Fruit fly (Drosophila melanogaster): ENCODE results near the gene Stim.

The Stim gene

dm6 chrX:15891606-15892345 lies 48.5 kb downstream of the Stim start, which contains the start of gene shi:
shi (plus strand) TSS chrX:15892116.
- TF ChIP-seq CrebA (GFP tag; optimal IDR thresholded peaks at IDR 0.05; ENCODE audit: borderline replicate concordance) (no peak), ey (GFP tag; optimal IDR thresholded peaks at IDR 0.05) (no peak), Jra (GFP tag; optimal IDR thresholded peaks at IDR 0.05) (peak; percentile 68), Abd-B (GFP tag; optimal IDR thresholded peaks at IDR 0.05) (no peak), Rel (GFP tag; optimal IDR thresholded peaks at IDR 0.05) (no peak), Rel (tag; optimal IDR thresholded peaks at IDR 0.05) (no peak), HLH106 (tag; optimal IDR thresholded peaks at IDR 0.05) (no peak), dmrt93B (GFP tag; optimal IDR thresholded peaks at IDR 0.05) (no peak), dl (GFP tag; optimal IDR thresholded peaks at IDR 0.05; ENCODE audit: insufficient read depth in 1 of 2, partially characterized antibody in 2 of 2) (no peak), woc (GFP tag; optimal IDR thresholded peaks at IDR 0.05) (peak; percentile 23), h (GFP tag; optimal IDR thresholded peaks at IDR 0.05) (no peak), tai (GFP tag; optimal IDR thresholded peaks at IDR 0.05) (no peak), Mio (GFP tag; optimal IDR thresholded peaks at IDR 0.05) (no peak), brk (GFP tag; optimal IDR thresholded peaks at IDR 0.05) (peak; percentile 27), GATAd (GFP tag; optimal IDR thresholded peaks at IDR 0.05) (no peak), dsf (GFP tag; optimal IDR thresholded peaks at IDR 0.05; ENCODE audit: borderline replicate concordance) (no peak), Hnf4 (GFP tag; optimal IDR thresholded peaks at IDR 0.05) (peak; percentile 4), pan (optimal IDR thresholded peaks at IDR 0.05) (no peak), jim (GFP tag; optimal IDR thresholded peaks at IDR 0.05) (no peak), Hr78 (GFP tag; optimal IDR thresholded peaks at IDR 0.05) (no peak), rgr (GFP tag; optimal IDR thresholded peaks at IDR 0.05) (no peak), psq (GFP tag; optimal IDR thresholded peaks at IDR 0.05) (no peak), usp (GFP tag; optimal IDR thresholded peaks at IDR 0.05) (no peak), fru (GFP tag; optimal IDR thresholded peaks at IDR 0.05) (peak; percentile 48), Sp1 (GFP tag; optimal IDR thresholded peaks at IDR 0.05) (no peak), Vsx2 (GFP tag; optimal IDR thresholded peaks at IDR 0.05; ENCODE audit: partially characterized antibody) (no peak), Dif (GFP tag; optimal IDR thresholded peaks at IDR 0.05; ENCODE audit: partially characterized antibody) (no peak), br (GFP tag; optimal IDR thresholded peaks at IDR 0.05) (no peak), sv (GFP tag; optimal IDR thresholded peaks at IDR 0.05) (no peak), lola (GFP tag; optimal IDR thresholded peaks at IDR 0.05) (no peak), Dfd (GFP tag; optimal IDR thresholded peaks at IDR 0.05) (no peak), Myc (optimal IDR thresholded peaks at IDR 0.05) (no peak)

dm6 chrX:15889780-15890608 lies 50.3 kb downstream of the Stim start, which contains the start of the genes MSBP and CG15916:
MSBP (minus strand) TSS chrX:15890109.
CG15916 (plus strand) TSS chrX:15890589.
- TF ChIP-seq dl (GFP tag; optimal IDR thresholded peaks at IDR 0.05; ENCODE audit: insufficient read depth in 1 of 2, partially characterized antibody in 2 of 2) (no peak), Hr83 (GFP tag; optimal IDR thresholded peaks at IDR 0.05; ENCODE audit: poor library complexity, severe bottlenecking) (no peak), CG32264 (GFP tag; optimal IDR thresholded peaks at IDR 0.05) (no peak), foxo (GFP tag; optimal IDR thresholded peaks at IDR 0.05) (peak in 1 of 2 experiments; percentile 29), N (GFP tag; optimal IDR thresholded peaks at IDR 0.05) (peak; percentile 74), sv (GFP tag; optimal IDR thresholded peaks at IDR 0.05) (no peak), Dif (GFP tag; optimal IDR thresholded peaks at IDR 0.05; ENCODE audit: partially characterized antibody) (no peak), Vsx2 (GFP tag; optimal IDR thresholded peaks at IDR 0.05; ENCODE audit: partially characterized antibody) (no peak), pan (optimal IDR thresholded peaks at IDR 0.05) (no peak), Myc (optimal IDR thresholded peaks at IDR 0.05) (no peak), CG9705 (GFP tag; optimal IDR thresholded peaks at IDR 0.05) (no peak), woc (GFP tag; optimal IDR thresholded peaks at IDR 0.05) (peak; percentile 41), fru (GFP tag; optimal IDR thresholded peaks at IDR 0.05) (peak; percentile 2), lola (GFP tag; optimal IDR thresholded peaks at IDR 0.05) (no peak), br (GFP tag; optimal IDR thresholded peaks at IDR 0.05) (no peak), jim (GFP tag; optimal IDR thresholded peaks at IDR 0.05) (no peak), Hnf4 (GFP tag; optimal IDR thresholded peaks at IDR 0.05) (peak; percentile 17), sage (GFP tag; optimal IDR thresholded peaks at IDR 0.05) (no peak), h (GFP tag; optimal IDR thresholded peaks at IDR 0.05) (no peak), OdsH (GFP tag; optimal IDR thresholded peaks at IDR 0.05) (no peak), HLH106 (tag; optimal IDR thresholded peaks at IDR 0.05) (peak; percentile 51), Sp1 (GFP tag; optimal IDR thresholded peaks at IDR 0.05) (peak; percentile 29), dmrt93B (GFP tag; optimal IDR thresholded peaks at IDR 0.05) (no peak), GATAd (GFP tag; optimal IDR thresholded peaks at IDR 0.05) (no peak), tai (GFP tag; optimal IDR thresholded peaks at IDR 0.05) (no peak), Mio (GFP tag; optimal IDR thresholded peaks at IDR 0.05) (no peak), Hr78 (GFP tag; optimal IDR thresholded peaks at IDR 0.05) (no peak), Rel (GFP tag; optimal IDR thresholded peaks at IDR 0.05) (no peak), Rel (tag; optimal IDR thresholded peaks at IDR 0.05) (no peak), psq (GFP tag; optimal IDR thresholded peaks at IDR 0.05) (peak; percentile 12), rgr (GFP tag; optimal IDR thresholded peaks at IDR 0.05) (peak; percentile 30), CrebA (GFP tag; optimal IDR thresholded peaks at IDR 0.05; ENCODE audit: borderline replicate concordance) (no peak), Dfd (GFP tag; optimal IDR thresholded peaks at IDR 0.05) (no peak), dsf (GFP tag; optimal IDR thresholded peaks at IDR 0.05; ENCODE audit: borderline replicate concordance) (no peak), usp (GFP tag; optimal IDR thresholded peaks at IDR 0.05) (no peak), ey (GFP tag; optimal IDR thresholded peaks at IDR 0.05) (peak; percentile 1), Abd-B (GFP tag; optimal IDR thresholded peaks at IDR 0.05) (no peak), brk (GFP tag; optimal IDR thresholded peaks at IDR 0.05) (no peak), Jra (GFP tag; optimal IDR thresholded peaks at IDR 0.05) (no peak)
